Fruit fly (Drosophila melanogaster) whole organism, embryonic: ENCODE measurements around the gene Dbp21E2.
A peak's percentile ranks its signal among the peaks of the same experiment; 100 is the strongest.

Source experiments
- Atf6 ChIP-seq: fragments of 200-800 bp; sonication (Bioruptor generic); IDR thresholded peaks from 2 replicates; pipeline ENCODE4 v1.3.6; 2022; ENCODE audit warnings: missing biosample characterization, missing genetic modification characterization
- Bdp1 ChIP-seq: fragments of 200-800 bp; sonication (Bioruptor generic); optimal IDR thresholded peaks from 3 replicates; lab custom pipeline; 2016; ENCODE audit warnings: missing biosample characterization, missing genetic modification characterization
- CG10565 ChIP-seq: fragments of 200-800 bp; sonication (Bioruptor generic); optimal IDR thresholded peaks from 3 replicates; lab custom pipeline; 2016; ENCODE audit warnings: missing biosample characterization, mild to moderate bottlenecking, missing genetic modification characterization
- CG11456 ChIP-seq: fragments of 200-800 bp; sonication (Bioruptor generic); IDR thresholded peaks from 3 replicates; pipeline ENCODE4 v1.3.6; 2022; ENCODE audit warnings: missing biosample characterization, missing genetic modification characterization
- CG12155 ChIP-seq: fragments of 200-800 bp; sonication (Bioruptor generic); optimal IDR thresholded peaks from 3 replicates; lab custom pipeline; 2016; ENCODE audit warnings: missing biosample characterization, missing genetic modification characterization
- CG12219 ChIP-seq: fragments of 200-800 bp; sonication (Bioruptor generic); optimal IDR thresholded peaks from 3 replicates; lab custom pipeline; 2018; ENCODE audit warnings: missing biosample characterization, mild to moderate bottlenecking, missing genetic modification characterization
- CG13296 ChIP-seq: fragments of 200-800 bp; sonication (Bioruptor generic); optimal IDR thresholded peaks from 3 replicates; lab custom pipeline; 2018; ENCODE audit warnings: missing biosample characterization, mild to moderate bottlenecking, missing genetic modification characterization
- CG14860 ChIP-seq: fragments of 200-800 bp; sonication (Bioruptor generic); IDR thresholded peaks from 3 replicates; pipeline ENCODE4 v1.3.6; 2022; ENCODE audit warnings: missing biosample characterization, missing genetic modification characterization; ENCODE audit not compliant: partially characterized antibody
- CG14965 ChIP-seq: fragments of 200-800 bp; sonication (Bioruptor generic); optimal IDR thresholded peaks from 2 replicates; lab custom pipeline; 2016; ENCODE audit warnings: missing biosample characterization, missing genetic modification characterization, borderline replicate concordance
- CG17359 ChIP-seq: fragments of 200-800 bp; sonication (Bioruptor generic); optimal IDR thresholded peaks from 3 replicates; lab custom pipeline; 2018; ENCODE audit warnings: missing biosample characterization, mild to moderate bottlenecking, missing genetic modification characterization, moderate library complexity
- CG17612 ChIP-seq: fragments of 200-800 bp; sonication (Bioruptor generic); IDR thresholded peaks from 2 replicates; pipeline ENCODE4 v1.3.6; 2022; ENCODE audit warnings: missing biosample characterization, missing genetic modification characterization
- CG2120 ChIP-seq: fragments of 200-800 bp; sonication (Bioruptor generic); optimal IDR thresholded peaks from 3 replicates; lab custom pipeline; 2016; ENCODE audit warnings: missing biosample characterization, missing genetic modification characterization
- CG42726 ChIP-seq: fragments of 200-800 bp; sonication (Bioruptor generic); IDR thresholded peaks from 2 replicates; pipeline ENCODE4 v1.3.6; 2022; ENCODE audit warnings: missing biosample characterization, missing genetic modification characterization; ENCODE audit not compliant: partially characterized antibody
- CG4328 ChIP-seq: fragments of 200-800 bp; sonication (Bioruptor generic); optimal IDR thresholded peaks from 3 replicates; lab custom pipeline; 2017; ENCODE audit warnings: missing biosample characterization, missing genetic modification reagents, missing genetic modification characterization
- CG4617 ChIP-seq: fragments of 200-800 bp; sonication (Bioruptor generic); optimal IDR thresholded peaks from 3 replicates; lab custom pipeline; 2016; ENCODE audit warnings: missing biosample characterization, missing genetic modification characterization, borderline replicate concordance
- CG4730 ChIP-seq: fragments of 200-800 bp; sonication (Bioruptor generic); IDR thresholded peaks from 2 replicates; pipeline ENCODE4 v1.3.6; 2022; ENCODE audit warnings: missing biosample characterization, missing genetic modification characterization
- CG6791 ChIP-seq: fragments of 200-800 bp; sonication (Bioruptor generic); IDR thresholded peaks from 3 replicates; pipeline ENCODE4 v1.3.6; 2022; ENCODE audit warnings: missing biosample characterization, missing genetic modification characterization; ENCODE audit not compliant: partially characterized antibody
- CG6813 ChIP-seq: fragments of 200-800 bp; sonication (Bioruptor generic); optimal IDR thresholded peaks from 2 replicates; lab custom pipeline; 2017; ENCODE audit warnings: missing biosample characterization, missing genetic modification characterization, mild to moderate bottlenecking, moderate library complexity, missing genetic modification reagents
- CG7271 ChIP-seq: fragments of 200-800 bp; sonication (Bioruptor generic); optimal IDR thresholded peaks from 2 replicates; lab custom pipeline; 2018; ENCODE audit warnings: missing biosample characterization, mild to moderate bottlenecking, missing genetic modification characterization, moderate library complexity
- CG7963 ChIP-seq: fragments of 200-800 bp; sonication (Bioruptor generic); IDR thresholded peaks from 3 replicates; pipeline ENCODE4 v1.3.6; 2022; ENCODE audit warnings: missing biosample characterization, missing genetic modification characterization; ENCODE audit not compliant: partially characterized antibody
- CG8388 ChIP-seq: fragments of 200-800 bp; sonication (Bioruptor generic); optimal IDR thresholded peaks from 2 replicates; lab custom pipeline; 2019; ENCODE audit warnings: missing biosample characterization, mild to moderate bottlenecking, missing genetic modification characterization, moderate library complexity
- CG9215 ChIP-seq: fragments of 200-800 bp; sonication (Bioruptor generic); IDR thresholded peaks from 2 replicates; pipeline ENCODE4 v1.3.6; 2022; ENCODE audit warnings: missing biosample characterization, missing genetic modification characterization
- Dbx ChIP-seq: fragments of 200-800 bp; sonication (Bioruptor generic); IDR thresholded peaks from 3 replicates; pipeline ENCODE4 v1.3.6; 2022; ENCODE audit warnings: missing biosample characterization, missing genetic modification characterization
- Elba2 ChIP-seq: fragments of 200-800 bp; sonication (Bioruptor generic); optimal IDR thresholded peaks from 3 replicates; lab custom pipeline; 2016; ENCODE audit warnings: missing biosample characterization, missing genetic modification characterization
- HLH4C ChIP-seq: fragments of 200-800 bp; sonication (Bioruptor generic); IDR thresholded peaks from 3 replicates; pipeline ENCODE4 v1.3.6; 2022; ENCODE audit warnings: missing biosample characterization, missing genetic modification characterization; ENCODE audit not compliant: partially characterized antibody
- Kr ChIP-seq: fragments of 200-800 bp; sonication (Bioruptor generic); optimal IDR thresholded peaks from 2 replicates; lab custom pipeline; 2017; ENCODE audit warnings: missing biosample characterization, mild to moderate bottlenecking, missing genetic modification characterization
- Mes4 ChIP-seq: fragments of 200-800 bp; sonication (Bioruptor generic); optimal IDR thresholded peaks from 2 replicates; lab custom pipeline; 2016; ENCODE audit warnings: missing biosample characterization, missing genetic modification characterization
- Nf-YC ChIP-seq: fragments of 200-800 bp; optimal IDR thresholded peaks from 3 replicates; lab custom pipeline; 2019; ENCODE audit warnings: missing biosample characterization, mild to moderate bottlenecking, missing genetic modification characterization, moderate library complexity
- al ChIP-seq: fragments of 200-800 bp; sonication (Bioruptor generic); IDR thresholded peaks from 2 replicates; pipeline ENCODE4 v1.3.6; 2022; ENCODE audit warnings: missing biosample characterization, missing genetic modification characterization
- caup ChIP-seq: fragments of 200-800 bp; sonication (Bioruptor generic); optimal IDR thresholded peaks from 3 replicates; lab custom pipeline; 2017; ENCODE audit warnings: missing biosample characterization, mild to moderate bottlenecking, missing genetic modification characterization, moderate library complexity; ENCODE audit not compliant: severe bottlenecking
- danr ChIP-seq: fragments of 200-800 bp; sonication (Bioruptor generic); IDR thresholded peaks from 2 replicates; pipeline ENCODE4 v1.3.6; 2022; ENCODE audit warnings: missing biosample characterization, missing genetic modification characterization
- eve ChIP-seq, 2 experiments: fragments of >200 bp; optimal IDR thresholded peaks; 2 replicates each; lab custom pipeline; 2017; ENCODE audit warnings: missing biosample characterization in 2 of 2, missing genetic modification characterization in 2 of 2
- fd3F ChIP-seq: fragments of 200-800 bp; sonication (Bioruptor generic); optimal IDR thresholded peaks from 2 replicates; lab custom pipeline; 2018; ENCODE audit warnings: missing biosample characterization, mild to moderate bottlenecking, missing genetic modification characterization, moderate library complexity
- fru ChIP-seq: fragments of >200 bp; optimal IDR thresholded peaks from 2 replicates; lab custom pipeline; 2017
- gro ChIP-seq: fragments of 200-800 bp; sonication (Bioruptor generic); optimal IDR thresholded peaks from 2 replicates; lab custom pipeline; 2016; ENCODE audit warnings: missing biosample characterization, missing genetic modification characterization
- gsb-n ChIP-seq: fragments of 200-800 bp; sonication (Bioruptor generic); optimal IDR thresholded peaks from 3 replicates; lab custom pipeline; 2018; ENCODE audit warnings: missing biosample characterization, mild to moderate bottlenecking, missing genetic modification characterization
- hth ChIP-seq: fragments of >200 bp; optimal IDR thresholded peaks from 2 replicates; lab custom pipeline; 2017; ENCODE audit warnings: inconsistent platforms
- jumu ChIP-seq: fragments of 200-800 bp; sonication (Bioruptor generic); optimal IDR thresholded peaks from 3 replicates; lab custom pipeline; 2016; ENCODE audit warnings: missing biosample characterization, missing genetic modification characterization
- mam ChIP-seq: fragments of 200-800 bp; sonication (Bioruptor generic); optimal IDR thresholded peaks from 3 replicates; lab custom pipeline; 2016; ENCODE audit warnings: missing biosample characterization, missing genetic modification characterization
- oc ChIP-seq: fragments of 200-800 bp; sonication (Bioruptor generic); optimal IDR thresholded peaks from 2 replicates; lab custom pipeline; 2018; ENCODE audit warnings: missing biosample characterization, mild to moderate bottlenecking, missing genetic modification characterization, moderate library complexity
- pzg ChIP-seq: fragments of 200-800 bp; sonication (Bioruptor generic); optimal IDR thresholded peaks from 3 replicates; lab custom pipeline; 2018; ENCODE audit warnings: missing biosample characterization, mild to moderate bottlenecking, missing genetic modification characterization, moderate library complexity
- repo ChIP-seq: fragments of 200-800 bp; sonication (Bioruptor generic); optimal IDR thresholded peaks from 2 replicates; lab custom pipeline; 2016; ENCODE audit warnings: missing biosample characterization, missing genetic modification characterization
- sc ChIP-seq, 3 experiments: fragments of >200 bp in 2 of 3; fragments of 200-800 bp in 1 of 3; sonication (Bioruptor generic) in 1 of 3; optimal IDR thresholded peaks; 2 replicates in 2 of 3; 3 replicates in 1 of 3; lab custom pipeline; 2017; ENCODE audit warnings: mild to moderate bottlenecking in 1 of 3, missing biosample characterization in 1 of 3, missing genetic modification characterization in 1 of 3, missing genetic modification reagents in 1 of 3
- sisA ChIP-seq: fragments of 200-800 bp; sonication (Bioruptor generic); IDR thresholded peaks from 2 replicates; pipeline ENCODE4 v1.3.6; 2022; ENCODE audit warnings: missing biosample characterization, missing genetic modification characterization
- slp2 ChIP-seq: fragments of 200-800 bp; sonication (Bioruptor generic); optimal IDR thresholded peaks from 2 replicates; lab custom pipeline; 2016; ENCODE audit warnings: missing biosample characterization, missing genetic modification characterization
- sr ChIP-seq: fragments of 200-800 bp; sonication (Bioruptor generic); IDR thresholded peaks from 3 replicates; pipeline ENCODE4 v1.3.6; 2022; ENCODE audit warnings: missing biosample characterization, missing genetic modification characterization
- tgo ChIP-seq: fragments of 200-800 bp; sonication (Bioruptor generic); IDR thresholded peaks from 3 replicates; pipeline ENCODE4 v1.3.6; 2022; ENCODE audit warnings: missing biosample characterization, missing genetic modification characterization
- tio ChIP-seq: fragments of 200-800 bp; sonication (Bioruptor generic); optimal IDR thresholded peaks from 2 replicates; lab custom pipeline; 2017; ENCODE audit warnings: missing biosample characterization, missing genetic modification characterization, inconsistent platforms
- trh ChIP-seq: fragments of 200-800 bp; sonication (Bioruptor generic); optimal IDR thresholded peaks from 2 replicates; lab custom pipeline; 2016; ENCODE audit warnings: missing biosample characterization, missing genetic modification characterization
- zen ChIP-seq: fragments of 200-800 bp; sonication (Bioruptor generic); optimal IDR thresholded peaks from 3 replicates; lab custom pipeline; 2018; ENCODE audit warnings: missing biosample characterization, mild to moderate bottlenecking, missing genetic modification characterization, moderate library complexity

The Dbp21E2 gene

dm6 chr2L:841708-842107 lies 30.3 kb downstream of the Dbp21E2 start (continued):
- peak; percentile 69 for TF ChIP-seq CG13296 (GFP tag; lab: Kevin White, UChicago)
- TF ChIP-seq Mes4 (GFP tag; lab: Kevin White, UChicago), result peak; percentile 63
- peak; percentile 63 for TF ChIP-seq fd3F (GFP tag; lab: Kevin White, UChicago)
- TF ChIP-seq eve (GFP tag; optimal IDR thresholded peaks at IDR 0.05; lab: Kevin White, UChicago), result no peak
- TF ChIP-seq al, result peak; percentile 80
- peak; percentile 9 for TF ChIP-seq oc (tag; lab: Kevin White, UChicago)
- peak; percentile 47 for TF ChIP-seq CG8388 (GFP tag; lab: Kevin White, UChicago)
- TF ChIP-seq CG4617, result no peak
- peak; percentile 80 for TF ChIP-seq CG9215 (GFP tag; lab: Robert Waterston, UW)
- peak; percentile 90 for TF ChIP-seq CG2120
- TF ChIP-seq tio, result peak; percentile 74
- TF ChIP-seq sisA, result peak; percentile 76
- TF ChIP-seq CG17612 (GFP tag; lab: Robert Waterston, UW), result peak; percentile 55; the same call in 1 of the 2 replicates
- TF ChIP-seq CG14860, result no peak
- TF ChIP-seq repo (GFP tag; lab: Kevin White, UChicago), result peak; percentile 23
- peak; percentile 24 for TF ChIP-seq CG4328 (GFP tag; lab: Kevin White, UChicago)
- TF ChIP-seq slp2 (GFP tag; lab: Kevin White, UChicago), result no peak
- peak; percentile 87 for TF ChIP-seq gro (GFP tag; lab: Kevin White, UChicago)
- no peak for TF ChIP-seq hth
- TF ChIP-seq jumu (GFP tag; lab: Kevin White, UChicago), result peak; percentile 33
- no peak for TF ChIP-seq CG7963
- TF ChIP-seq pzg (GFP tag; lab: Kevin White, UChicago), result no peak
- TF ChIP-seq gsb-n (tag; lab: Kevin White, UChicago), result no peak
- TF ChIP-seq caup, result peak; percentile 72
- no peak for TF ChIP-seq CG7271 (tag; lab: Kevin White, UChicago)
- TF ChIP-seq CG6791, result no peak
- TF ChIP-seq fru (lab: Kevin White, UChicago), result no peak
- TF ChIP-seq CG42726, result no peak
- TF ChIP-seq CG10565 (GFP tag; lab: Kevin White, UChicago), result no peak
- TF ChIP-seq sc (optimal IDR thresholded peaks at IDR 0.05; lab: Kevin White, UChicago), result no peak
- TF ChIP-seq sc (GFP tag; optimal IDR thresholded peaks at IDR 0.05; lab: Kevin White, UChicago), result no peak
- TF ChIP-seq Dbx (GFP tag; lab: Robert Waterston, UW), result peak; percentile 93
- no peak for TF ChIP-seq HLH4C
- TF ChIP-seq CG11456, result peak; percentile 85
- TF ChIP-seq Nf-YC, result peak; percentile 26
- TF ChIP-seq danr, result peak; percentile 49; the same call in 1 of the 2 replicates
- peak; percentile 70 for TF ChIP-seq CG17359 (tag; lab: Kevin White, UChicago)
- peak; percentile 81 for TF ChIP-seq mam
- peak; percentile 44 for TF ChIP-seq Bdp1
- no peak for TF ChIP-seq CG14965 (GFP tag; lab: Kevin White, UChicago)
- TF ChIP-seq trh (GFP tag; lab: Kevin White, UChicago), result peak; percentile 43
- peak; percentile 51; the same call in 1 of the 2 replicates for TF ChIP-seq CG4730 (GFP tag; lab: Robert Waterston, UW)
- peak; percentile 70 for TF ChIP-seq CG12155 (GFP tag; lab: Kevin White, UChicago)
- peak; percentile 85 for TF ChIP-seq Atf6
- peak; percentile 81 for TF ChIP-seq tgo (GFP tag; lab: Robert Waterston, UW)
- TF ChIP-seq zen (tag; lab: Kevin White, UChicago), result peak; percentile 10
- TF ChIP-seq Elba2 (GFP tag; lab: Kevin White, UChicago), result no peak
- peak; percentile 69 for TF ChIP-seq CG6813
- TF ChIP-seq Kr (GFP tag; lab: Kevin White, UChicago), result no peak
- peak; percentile 40 for TF ChIP-seq CG12219
- TF ChIP-seq sr, result peak; percentile 45; the same call in 1 of the 3 replicates
